Worm (Caenorhabditis elegans) whole organism, L3 larva: ENCODE measurements around the gene gfl-1.
A peak's percentile ranks its signal among the peaks of the same experiment; 100 is the strongest.

ENCODE experiments used
- R02D3.7 ChIP-seq: fragments of 150-350 bp; optimal IDR thresholded peaks from 2 replicates; lab custom pipeline; 2014; ENCODE audit warnings: missing biosample characterization, missing genetic modification characterization
- aly-2 ChIP-seq: fragments of 150-350 bp; optimal IDR thresholded peaks from 2 replicates; lab custom pipeline; 2014; ENCODE audit warnings: missing biosample characterization, missing genetic modification characterization
- ama-1 ChIP-seq: fragments of 150-350 bp; optimal IDR thresholded peaks from 2 replicates; lab custom pipeline; 2018
- ceh-16 ChIP-seq: sonication (generic microtip); optimal IDR thresholded peaks from 2 replicates; lab custom pipeline; 2017; ENCODE audit warnings: missing biosample characterization, missing genetic modification characterization
- ceh-28 ChIP-seq: fragments of 150-350 bp; optimal IDR thresholded peaks from 2 replicates; lab custom pipeline; 2014; ENCODE audit warnings: missing biosample characterization, missing genetic modification reagents, missing genetic modification characterization
- ceh-82 ChIP-seq: fragments of 150-350 bp; optimal IDR thresholded peaks from 2 replicates; lab custom pipeline; 2014; ENCODE audit warnings: missing biosample characterization, missing genetic modification characterization
- daf-12 ChIP-seq: fragments of 150-350 bp; optimal IDR thresholded peaks from 2 replicates; lab custom pipeline; 2014; ENCODE audit warnings: missing biosample characterization, missing genetic modification reagents, missing genetic modification characterization
- egl-27 ChIP-seq: sonication (generic microtip); optimal IDR thresholded peaks from 4 replicates; lab custom pipeline; 2017; ENCODE audit warnings: missing biosample characterization, missing genetic modification reagents, missing genetic modification characterization
- egl-5 ChIP-seq: fragments of 150-350 bp; optimal IDR thresholded peaks from 2 replicates; lab custom pipeline; 2017; ENCODE audit warnings: missing biosample characterization, missing genetic modification reagents, missing genetic modification characterization, inconsistent platforms
- elt-1 ChIP-seq: fragments of 150-350 bp; optimal IDR thresholded peaks from 2 replicates; lab custom pipeline; 2014; ENCODE audit warnings: missing biosample characterization, missing genetic modification characterization
- elt-2 ChIP-seq: sonication (generic microtip); optimal IDR thresholded peaks from 2 replicates; lab custom pipeline; 2016; ENCODE audit warnings: missing genetic modification reagents, mild to moderate bottlenecking, missing genetic modification characterization, missing compliant biosample characterization
- elt-3 ChIP-seq, 3 experiments: fragments of 150-350 bp in 1 of 3; sonication (generic microtip) in 2 of 3; optimal IDR thresholded peaks; 2 replicates in 2 of 3; 4 replicates in 1 of 3; lab custom pipeline; 2014 to 2017; ENCODE audit warnings: missing biosample characterization in 3 of 3, missing genetic modification characterization in 3 of 3
- eor-1 ChIP-seq, 2 experiments: fragments of 150-350 bp; optimal IDR thresholded peaks; 2 replicates each; lab custom pipeline; 2014 to 2018; ENCODE audit warnings: missing biosample characterization in 2 of 2, missing genetic modification characterization in 2 of 2
- fkh-10 ChIP-seq: sonication (generic microtip); optimal IDR thresholded peaks from 2 replicates; lab custom pipeline; 2017; ENCODE audit warnings: missing biosample characterization, missing genetic modification reagents, missing genetic modification characterization
- fkh-2 ChIP-seq: fragments of 150-350 bp; optimal IDR thresholded peaks from 2 replicates; lab custom pipeline; 2014; ENCODE audit warnings: missing biosample characterization, missing genetic modification reagents, missing genetic modification characterization
- fos-1 ChIP-seq: fragments of 150-350 bp; optimal IDR thresholded peaks from 2 replicates; lab custom pipeline; 2014; ENCODE audit warnings: missing biosample characterization, missing genetic modification characterization
- hmg-11 ChIP-seq: sonication (generic microtip); optimal IDR thresholded peaks from 2 replicates; lab custom pipeline; 2016; ENCODE audit warnings: missing genetic modification characterization, missing compliant biosample characterization
- jun-1 ChIP-seq: fragments of 150-350 bp; optimal IDR thresholded peaks from 2 replicates; lab custom pipeline; 2014; ENCODE audit warnings: missing biosample characterization, missing genetic modification reagents, missing genetic modification characterization
- lin-15B ChIP-seq: fragments of 150-350 bp; optimal IDR thresholded peaks from 2 replicates; lab custom pipeline; 2014; ENCODE audit warnings: missing biosample characterization, missing genetic modification characterization
- lin-39 ChIP-seq: fragments of 150-350 bp; optimal IDR thresholded peaks from 2 replicates; lab custom pipeline; 2018; ENCODE audit warnings: missing biosample characterization, missing genetic modification reagents, missing genetic modification characterization
- lsy-12 ChIP-seq: sonication (generic microtip); optimal IDR thresholded peaks from 2 replicates; lab custom pipeline; 2016; ENCODE audit warnings: mild to moderate bottlenecking, missing genetic modification characterization, missing compliant biosample characterization
- mdl-1 ChIP-seq: fragments of 150-350 bp; optimal IDR thresholded peaks from 2 replicates; lab custom pipeline; 2014; ENCODE audit warnings: missing biosample characterization, missing genetic modification characterization
- mml-1 ChIP-seq: fragments of 150-350 bp; sonication (generic microtip); optimal IDR thresholded peaks from 3 replicates; lab custom pipeline; 2014; ENCODE audit warnings: missing biosample characterization, missing genetic modification characterization
- nfya-1 ChIP-seq: sonication (generic microtip); optimal IDR thresholded peaks from 2 replicates; lab custom pipeline; 2017; ENCODE audit warnings: missing genetic modification characterization, mild to moderate bottlenecking, missing compliant biosample characterization, antibody characterized with exemption, moderate library complexity; ENCODE audit not compliant: insufficient read depth
- nhr-11 ChIP-seq: fragments of 150-350 bp; optimal IDR thresholded peaks from 2 replicates; lab custom pipeline; 2014; ENCODE audit warnings: missing biosample characterization, missing genetic modification characterization
- nhr-12 ChIP-seq: fragments of 150-350 bp; optimal IDR thresholded peaks from 2 replicates; lab custom pipeline; 2014; ENCODE audit warnings: missing biosample characterization, missing genetic modification characterization
- nhr-23 ChIP-seq: fragments of 150-350 bp; optimal IDR thresholded peaks from 2 replicates; lab custom pipeline; 2014; ENCODE audit warnings: missing biosample characterization, missing genetic modification reagents, missing genetic modification characterization
- nhr-237 ChIP-seq: fragments of 150-350 bp; optimal IDR thresholded peaks from 2 replicates; lab custom pipeline; 2014; ENCODE audit warnings: missing biosample characterization, missing genetic modification characterization
- nhr-25 ChIP-seq: sonication (generic microtip); optimal IDR thresholded peaks from 2 replicates; lab custom pipeline; 2017; ENCODE audit warnings: missing biosample characterization, missing genetic modification characterization
- nhr-43 ChIP-seq: sonication (generic microtip); optimal IDR thresholded peaks from 2 replicates; lab custom pipeline; 2016; ENCODE audit warnings: mild to moderate bottlenecking, missing genetic modification characterization, missing compliant biosample characterization; ENCODE audit not compliant: poor library complexity, severe bottlenecking
- nhr-67 ChIP-seq: fragments of 150-350 bp; optimal IDR thresholded peaks from 2 replicates; lab custom pipeline; 2014; ENCODE audit warnings: missing biosample characterization, missing genetic modification characterization
- nhr-76 ChIP-seq: fragments of 150-350 bp; sonication (generic microtip); optimal IDR thresholded peaks from 5 replicates; lab custom pipeline; 2014; ENCODE audit warnings: missing biosample characterization, missing genetic modification characterization
- nhr-77 ChIP-seq: fragments of 150-350 bp; optimal IDR thresholded peaks from 2 replicates; lab custom pipeline; 2014; ENCODE audit warnings: missing biosample characterization, missing genetic modification characterization
- pha-4 ChIP-seq: fragments of 150-350 bp; optimal IDR thresholded peaks from 2 replicates; lab custom pipeline; 2014; ENCODE audit warnings: missing biosample characterization, missing genetic modification reagents, missing genetic modification characterization
- pqm-1 ChIP-seq: fragments of 150-350 bp; optimal IDR thresholded peaks from 2 replicates; lab custom pipeline; 2017; ENCODE audit warnings: missing biosample characterization, missing genetic modification characterization, inconsistent platforms
- sea-2 ChIP-seq: fragments of 150-350 bp; sonication (generic microtip); optimal IDR thresholded peaks from 4 replicates; lab custom pipeline; 2014; ENCODE audit warnings: missing biosample characterization, missing genetic modification reagents, missing genetic modification characterization
- skn-1 ChIP-seq: fragments of 150-350 bp; optimal IDR thresholded peaks from 2 replicates; lab custom pipeline; 2014; ENCODE audit warnings: missing biosample characterization, missing genetic modification characterization
- snpc-4 ChIP-seq: fragments of 150-350 bp; optimal IDR thresholded peaks from 2 replicates; lab custom pipeline; 2014; ENCODE audit warnings: missing biosample characterization, missing genetic modification characterization
- tbx-2 ChIP-seq: sonication (generic microtip); optimal IDR thresholded peaks from 2 replicates; lab custom pipeline; 2016; ENCODE audit warnings: mild to moderate bottlenecking, missing genetic modification characterization, missing compliant biosample characterization
- unc-39 ChIP-seq: sonication (generic microtip); optimal IDR thresholded peaks from 4 replicates; lab custom pipeline; 2017; ENCODE audit warnings: missing biosample characterization, missing genetic modification characterization
- unc-62 ChIP-seq: fragments of 150-350 bp; sonication (generic microtip); optimal IDR thresholded peaks from 4 replicates; lab custom pipeline; 2014; ENCODE audit warnings: missing biosample characterization, missing genetic modification reagents, missing genetic modification characterization
- zag-1 ChIP-seq: fragments of 150-350 bp; optimal IDR thresholded peaks from 2 replicates; lab custom pipeline; 2014; ENCODE audit warnings: missing biosample characterization, missing genetic modification characterization
- ztf-11 ChIP-seq: fragments of 150-350 bp; optimal IDR thresholded peaks from 2 replicates; lab custom pipeline; 2014; ENCODE audit warnings: missing biosample characterization, missing genetic modification characterization
- ztf-4 ChIP-seq: fragments of 150-350 bp; optimal IDR thresholded peaks from 2 replicates; lab custom pipeline; 2014; ENCODE audit warnings: missing biosample characterization, missing genetic modification characterization

gfl-1 gene

DNA sequence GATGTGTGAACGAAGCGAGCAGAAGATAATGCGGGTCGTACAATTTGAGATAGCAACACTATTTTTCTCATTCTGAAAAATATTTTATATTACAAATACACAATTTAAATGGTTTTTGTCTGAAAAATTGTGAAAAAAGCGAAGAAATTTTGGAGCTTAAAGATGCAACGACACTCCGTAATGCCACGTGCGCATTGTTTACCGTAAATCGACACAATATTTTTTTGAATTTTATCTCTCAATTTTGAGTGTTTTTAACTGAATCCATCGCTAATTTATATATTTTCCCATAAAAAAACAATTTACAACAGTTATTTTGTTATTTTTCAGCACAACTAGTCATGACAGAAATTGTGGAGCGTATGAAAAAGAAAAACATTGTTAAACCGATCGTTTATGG is at the start of gene gfl-1, which contains the start of gene M04B2.4:
Gene gfl-1, plus strand, starts transcription at position 331 of the 400 bp plus-strand sequence.
Gene M04B2.4, minus strand, starts transcription at position 72 of the 400 bp plus-strand sequence.
- peak; percentile 64 for TF ChIP-seq pha-4
- peak; percentile 1 for TF ChIP-seq elt-2 (tag; lab: Kevin White, UChicago)
- no peak for TF ChIP-seq nhr-25 (tag; lab: Kevin White, UChicago)
- TF ChIP-seq lin-15B, result peak; percentile 23
- peak; percentile 93 for TF ChIP-seq R02D3.7 (tag; lab: Kevin White, UChicago)
- TF ChIP-seq elt-3 (tag; optimal IDR thresholded peaks at IDR 0.05; lab: Kevin White, UChicago), result no peak
- TF ChIP-seq pqm-1, result peak; percentile 10
- peak; percentile 44 for TF ChIP-seq nfya-1 (tag; lab: Kevin White, UChicago)

DNA sequence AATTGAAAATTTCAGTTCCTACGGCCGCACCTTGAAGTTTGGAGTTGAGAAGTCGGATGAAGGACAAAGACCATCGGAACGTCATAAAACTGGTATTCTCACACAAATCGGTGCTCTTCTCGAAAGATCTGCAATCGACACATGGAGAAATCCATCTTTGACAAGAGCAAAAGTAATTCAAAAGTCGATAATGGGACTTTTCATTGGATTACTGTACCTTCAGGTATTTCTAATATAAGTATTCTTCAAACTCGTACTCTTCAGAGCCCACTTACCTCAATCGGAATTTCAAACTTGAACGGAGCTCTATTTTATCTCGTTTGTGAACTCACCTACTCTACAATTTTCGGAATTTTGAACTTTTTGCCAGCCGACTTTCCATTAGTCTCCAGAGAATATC is 49.1 kb upstream of the gfl-1 start:
- TF ChIP-seq daf-12 (tag; lab: Kevin White, UChicago) (no peak), elt-3 (tag; optimal IDR thresholded peaks at IDR 0.05; lab: Kevin White, UChicago) (no peak), nhr-25 (tag; lab: Kevin White, UChicago) (no peak), nhr-12 (tag; lab: Kevin White, UChicago) (no peak), unc-62 (GFP tag; lab: Kevin White, UChicago) (no peak), ztf-4 (tag; lab: Kevin White, UChicago) (no peak), ama-1 (lab: Kevin White, UChicago) (no peak), fkh-2 (no peak), lin-15B (no peak)

DNA sequence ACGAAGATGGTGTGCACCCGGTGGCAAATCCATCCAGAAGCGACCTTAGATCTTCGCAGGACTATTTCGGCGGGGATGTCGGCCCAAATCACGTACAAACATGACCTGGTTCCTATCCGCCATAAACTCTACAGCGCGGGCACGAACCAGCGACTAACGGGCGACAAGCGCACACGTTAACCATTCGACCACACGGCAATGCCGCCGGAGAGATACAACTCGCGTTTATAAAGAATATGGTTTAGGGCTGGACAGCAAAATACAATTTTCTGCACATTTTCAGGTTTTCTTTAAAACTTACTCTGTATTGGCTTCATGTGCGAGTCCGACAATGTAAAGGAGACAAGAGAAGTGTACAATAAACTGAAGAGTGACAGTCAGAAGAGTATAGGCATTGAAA is 47.0 kb upstream of the gfl-1 start:
- TF ChIP-seq mdl-1 (no peak), elt-2 (tag; lab: Kevin White, UChicago) (peak; percentile 69), nhr-77 (tag; lab: Kevin White, UChicago) (no peak), nfya-1 (tag; lab: Kevin White, UChicago) (peak; percentile 53), ztf-11 (tag; lab: Kevin White, UChicago) (no peak), nhr-23 (tag; lab: Kevin White, UChicago) (peak; percentile 76), elt-1 (peak; percentile 3), egl-5 (peak; percentile 10), lsy-12 (tag; lab: Kevin White, UChicago) (peak; percentile 80), nhr-11 (tag; lab: Kevin White, UChicago) (no peak), fkh-2 (no peak), fos-1 (peak; percentile 35), nhr-43 (tag; lab: Kevin White, UChicago) (peak; percentile 77), ceh-28 (tag; lab: Kevin White, UChicago) (peak; percentile 8), skn-1 (peak; percentile 34), tbx-2 (tag; lab: Kevin White, UChicago) (peak; percentile 71), pha-4 (peak; percentile 80), hmg-11 (tag; lab: Kevin White, UChicago) (peak; percentile 82), nhr-76 (tag; lab: Kevin White, UChicago) (peak; percentile 26), elt-3 (tag; optimal IDR thresholded peaks at IDR 0.05; lab: Kevin White, UChicago) (no peak), ceh-16 (tag; lab: Kevin White, UChicago) (no peak), unc-39 (tag; lab: Kevin White, UChicago) (no peak), lin-15B (peak; percentile 10), daf-12 (tag; lab: Kevin White, UChicago) (no peak), nhr-12 (tag; lab: Kevin White, UChicago) (no peak), mml-1 (no peak), snpc-4 (tag; lab: Kevin White, UChicago) (peak; percentile 45), ama-1 (lab: Kevin White, UChicago) (peak; percentile 87), R02D3.7 (tag; lab: Kevin White, UChicago) (peak; percentile 2), sea-2 (GFP tag; lab: Kevin White, UChicago) (no peak), ceh-82 (peak; percentile 44), lin-39 (tag; lab: Kevin White, UChicago) (peak; percentile 84), aly-2 (tag; lab: Kevin White, UChicago) (peak; percentile 60), nhr-67 (no peak)

DNA sequence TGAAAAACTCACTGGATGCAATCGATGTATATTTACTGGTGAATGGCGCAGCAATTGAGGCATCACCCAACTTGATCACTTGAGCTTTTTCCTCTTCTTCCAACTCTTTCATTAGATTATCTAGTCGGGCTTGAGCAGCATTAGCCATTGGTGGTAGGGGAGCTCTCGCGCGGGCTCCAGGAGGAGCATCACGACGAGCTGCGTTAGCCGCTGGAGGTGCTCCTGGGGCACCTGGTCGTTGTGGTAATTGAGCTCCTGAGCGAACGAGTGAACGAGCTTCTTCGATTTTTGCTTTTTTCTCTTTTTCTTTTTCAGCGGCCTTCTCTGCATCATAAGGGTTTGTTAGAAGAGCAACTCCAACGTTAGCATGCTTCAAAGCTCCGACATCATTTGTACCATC is 46.0 kb upstream of the gfl-1 start:
- TF ChIP-seq mdl-1 (no peak), egl-27 (tag; lab: Kevin White, UChicago) (no peak), tbx-2 (tag; lab: Kevin White, UChicago) (no peak), skn-1 (no peak), unc-62 (GFP tag; lab: Kevin White, UChicago) (no peak), pha-4 (no peak), lin-39 (tag; lab: Kevin White, UChicago) (no peak), daf-12 (tag; lab: Kevin White, UChicago) (no peak), nhr-237 (tag; lab: Kevin White, UChicago) (no peak), fkh-10 (GFP tag; lab: Kevin White, UChicago) (no peak), elt-1 (no peak), ztf-11 (tag; lab: Kevin White, UChicago) (no peak), eor-1 (tag; optimal IDR thresholded peaks at IDR 0.05; lab: Kevin White, UChicago) (no peak), nhr-76 (tag; lab: Kevin White, UChicago) (no peak), jun-1 (tag; lab: Kevin White, UChicago) (no peak), zag-1 (tag; lab: Kevin White, UChicago) (no peak), nhr-67 (no peak), fkh-2 (no peak), snpc-4 (tag; lab: Kevin White, UChicago) (no peak), nhr-43 (tag; lab: Kevin White, UChicago) (no peak)
- TF ChIP-seq, all 47 proteins: peak for 0
